Worm (Caenorhabditis elegans): ENCODE results near the gene srh-193.

ce11 chrV:4326841-4327240 lies 36.8 kb upstream of the srh-193 start, which contains the start of gene D2063.1:
- TF ChIP-seq unc-55 (GFP tag; optimal IDR thresholded peaks at IDR 0.05) (no peak), snpc-4 (tag; optimal IDR thresholded peaks at IDR 0.05) (no peak), fos-1 (tag; optimal IDR thresholded peaks at IDR 0.05) (no peak), mab-5 (tag; optimal IDR thresholded peaks at IDR 0.05) (no peak), gmeb-1 (tag; optimal IDR thresholded peaks at IDR 0.05) (no peak), mdl-1 (tag; optimal IDR thresholded peaks at IDR 0.05) (no peak), lin-13 (GFP tag; optimal IDR thresholded peaks at IDR 0.05) (no peak)
